Fruit fly (Drosophila melanogaster): ENCODE results near the gene Tcs5.

The Tcs5 gene

DNA sequence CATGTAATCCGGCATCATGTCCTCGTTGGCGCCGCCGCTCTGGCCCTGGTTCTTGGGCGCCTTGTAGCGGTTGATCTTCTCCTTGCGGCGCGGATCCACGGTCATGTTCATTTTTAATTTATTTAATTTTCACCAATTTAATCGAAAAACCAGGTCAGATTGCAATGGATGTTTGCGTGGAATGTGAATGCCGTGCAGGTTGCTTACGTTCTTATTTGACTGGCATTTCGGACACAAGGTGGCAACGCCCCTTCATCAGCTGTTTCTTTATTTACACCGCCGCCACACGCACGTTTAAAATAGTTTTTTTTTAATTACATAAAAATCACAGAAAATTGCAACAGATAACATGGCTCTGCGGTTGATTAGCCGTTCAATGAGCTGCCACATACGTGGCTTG is 3.1 kb downstream of the Tcs5 start, which contains the start of the genes CG10674 and CG4611 (continued):
- TF ChIP-seq tin (GFP tag; optimal IDR thresholded peaks at IDR 0.05) = no peak
- peak; percentile 38 for TF ChIP-seq sens (GFP tag)
- no peak for TF ChIP-seq CG17361 (GFP tag; IDR thresholded peaks at IDR 0.05)
- TF ChIP-seq NC2β (GFP tag; optimal IDR thresholded peaks at IDR 0.05) = no peak
- no peak for TF ChIP-seq CG17186 (GFP tag; optimal IDR thresholded peaks at IDR 0.05)
- no peak for TF ChIP-seq vfl (GFP tag; optimal IDR thresholded peaks at IDR 0.05)
- TF ChIP-seq fu2 (GFP tag; optimal IDR thresholded peaks at IDR 0.05) = no peak
- no peak for TF ChIP-seq CG17568 (GFP tag; optimal IDR thresholded peaks at IDR 0.05)
- no peak for TF ChIP-seq CG8388 (GFP tag; optimal IDR thresholded peaks at IDR 0.05)
- peak; percentile 56 for TF ChIP-seq Dp (GFP tag; optimal IDR thresholded peaks at IDR 0.05)
- no peak for TF ChIP-seq Ssrp (tag; optimal IDR thresholded peaks at IDR 0.05)
- no peak for TF ChIP-seq CG3281 (GFP tag; optimal IDR thresholded peaks at IDR 0.05)
- no peak for TF ChIP-seq CG16779 (GFP tag; IDR thresholded peaks at IDR 0.05)
- no peak for TF ChIP-seq zfh2 (GFP tag; optimal IDR thresholded peaks at IDR 0.05)
- no peak for TF ChIP-seq Chrac-16 (GFP tag; optimal IDR thresholded peaks at IDR 0.05)
- TF ChIP-seq amos (GFP tag; IDR thresholded peaks at IDR 0.05; ENCODE audit: partially characterized antibody) = no peak
- no peak for TF ChIP-seq nau (GFP tag; optimal IDR thresholded peaks at IDR 0.05)
- no peak for TF ChIP-seq ind (GFP tag; optimal IDR thresholded peaks at IDR 0.05)
- no peak for TF ChIP-seq nmo (GFP tag; optimal IDR thresholded peaks at IDR 0.05)
- TF ChIP-seq fd102C (GFP tag; optimal IDR thresholded peaks at IDR 0.05) = no peak
- TF ChIP-seq Dip2 (GFP tag; IDR thresholded peaks at IDR 0.05) = no peak
- no peak for TF ChIP-seq eve (GFP tag; optimal IDR thresholded peaks at IDR 0.05)
- no peak for TF ChIP-seq Mrtf (GFP tag; IDR thresholded peaks at IDR 0.05)
- TF ChIP-seq dan (GFP tag; IDR thresholded peaks at IDR 0.05) = no peak
- no peak for TF ChIP-seq luna (GFP tag; optimal IDR thresholded peaks at IDR 0.05)
- TF ChIP-seq CG9932 (GFP tag; IDR thresholded peaks at IDR 0.05) = no peak
- 0 out of 4 replicates have a peak, but pooled peaks have one; percentile 42 for TF ChIP-seq Dll (GFP tag; IDR thresholded peaks at IDR 0.05; ENCODE audit: partially characterized antibody)
- TF ChIP-seq CG6272 (GFP tag; IDR thresholded peaks at IDR 0.05) = no peak
- TF ChIP-seq unpg (GFP tag; optimal IDR thresholded peaks at IDR 0.05) = no peak
- no peak for TF ChIP-seq Xbp1 (GFP tag; optimal IDR thresholded peaks at IDR 0.05)
- TF ChIP-seq Hr51 (GFP tag; optimal IDR thresholded peaks at IDR 0.05) = no peak
- TF ChIP-seq zfh1 (GFP tag; IDR thresholded peaks at IDR 0.05) = no peak
- no peak for TF ChIP-seq CG12236 (GFP tag; optimal IDR thresholded peaks at IDR 0.05)
- TF ChIP-seq Fer1 (GFP tag; optimal IDR thresholded peaks at IDR 0.05) = no peak
- TF ChIP-seq Mes4 (GFP tag; optimal IDR thresholded peaks at IDR 0.05) = no peak
- TF ChIP-seq dimm (GFP tag; IDR thresholded peaks at IDR 0.05) = no peak
- no peak for TF ChIP-seq CG18599 (GFP tag; optimal IDR thresholded peaks at IDR 0.05)
- no peak for TF ChIP-seq CG4404 (GFP tag; IDR thresholded peaks at IDR 0.05)
- TF ChIP-seq CG30431 (GFP tag; optimal IDR thresholded peaks at IDR 0.05) = no peak
- TF ChIP-seq kay (GFP tag; optimal IDR thresholded peaks at IDR 0.05) = no peak
- no peak for TF ChIP-seq D19B (GFP tag; optimal IDR thresholded peaks at IDR 0.05)
- TF ChIP-seq pzg (GFP tag; optimal IDR thresholded peaks at IDR 0.05) = peak; percentile 60
- TF ChIP-seq HmgZ (tag; optimal IDR thresholded peaks at IDR 0.05) = peak; percentile 43
- no peak for TF ChIP-seq CG6254 (GFP tag; optimal IDR thresholded peaks at IDR 0.05)
- TF ChIP-seq Hr39 (optimal IDR thresholded peaks at IDR 0.05) = no peak
- TF ChIP-seq stwl (tag; optimal IDR thresholded peaks at IDR 0.05) = peak; percentile 39
- TF ChIP-seq CG16863 (GFP tag; optimal IDR thresholded peaks at IDR 0.05) = no peak
- no peak for TF ChIP-seq Hmx (GFP tag; optimal IDR thresholded peaks at IDR 0.05)
- no peak for TF ChIP-seq CG15479 (GFP tag; optimal IDR thresholded peaks at IDR 0.05)
- no peak for TF ChIP-seq dati (GFP tag; IDR thresholded peaks at IDR 0.05)
- no peak for TF ChIP-seq sim (GFP tag; IDR thresholded peaks at IDR 0.05)
- TF ChIP-seq unc-4 (GFP tag; IDR thresholded peaks at IDR 0.05; ENCODE audit: partially characterized antibody) = no peak
- peak; percentile 13 for TF ChIP-seq Dad (GFP tag; optimal IDR thresholded peaks at IDR 0.05)

Measured in whole organism, embryonic.